Fruit fly (Drosophila melanogaster): Measurements from ENCODE around the gene CG31635.

Gene CG31635

DNA sequence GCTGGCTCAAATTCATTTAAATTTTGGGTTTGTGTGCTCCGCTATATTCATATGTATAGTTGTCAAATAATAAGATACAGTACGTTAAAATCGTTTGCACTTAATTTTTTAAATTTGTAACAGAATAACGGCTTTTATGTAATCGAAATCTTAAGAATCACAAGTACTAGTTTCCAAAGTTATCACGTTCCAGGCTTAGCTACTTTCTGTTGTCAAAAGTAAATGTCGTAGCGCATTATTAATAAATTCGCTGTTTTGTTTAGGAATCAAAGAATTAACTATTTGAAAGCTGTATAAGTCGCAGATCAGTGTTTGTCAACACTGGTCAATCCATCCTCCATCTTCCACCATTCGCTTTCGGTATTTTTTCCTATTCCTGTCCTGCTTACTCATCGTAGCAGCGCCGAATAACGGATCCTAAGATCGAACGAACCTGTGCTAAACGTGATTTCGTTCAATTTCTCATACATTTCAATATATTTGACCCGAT, 14.7 kb upstream of the CG31635 start, which contains the start of the genes CG13771, CG34310 and cup:
Gene CG13771, minus strand, starts transcription at position 51 of the 490 bp plus-strand sequence.
Gene CG34310, plus strand, starts transcription at position 103 of the 490 bp plus-strand sequence.
Gene cup, plus strand, starts transcription at position 103 of the 490 bp plus-strand sequence.
- TF ChIP-seq psq (GFP tag; optimal IDR thresholded peaks at IDR 0.05) (peak; percentile 41), Hr78 (GFP tag; optimal IDR thresholded peaks at IDR 0.05) (no peak)

DNA sequence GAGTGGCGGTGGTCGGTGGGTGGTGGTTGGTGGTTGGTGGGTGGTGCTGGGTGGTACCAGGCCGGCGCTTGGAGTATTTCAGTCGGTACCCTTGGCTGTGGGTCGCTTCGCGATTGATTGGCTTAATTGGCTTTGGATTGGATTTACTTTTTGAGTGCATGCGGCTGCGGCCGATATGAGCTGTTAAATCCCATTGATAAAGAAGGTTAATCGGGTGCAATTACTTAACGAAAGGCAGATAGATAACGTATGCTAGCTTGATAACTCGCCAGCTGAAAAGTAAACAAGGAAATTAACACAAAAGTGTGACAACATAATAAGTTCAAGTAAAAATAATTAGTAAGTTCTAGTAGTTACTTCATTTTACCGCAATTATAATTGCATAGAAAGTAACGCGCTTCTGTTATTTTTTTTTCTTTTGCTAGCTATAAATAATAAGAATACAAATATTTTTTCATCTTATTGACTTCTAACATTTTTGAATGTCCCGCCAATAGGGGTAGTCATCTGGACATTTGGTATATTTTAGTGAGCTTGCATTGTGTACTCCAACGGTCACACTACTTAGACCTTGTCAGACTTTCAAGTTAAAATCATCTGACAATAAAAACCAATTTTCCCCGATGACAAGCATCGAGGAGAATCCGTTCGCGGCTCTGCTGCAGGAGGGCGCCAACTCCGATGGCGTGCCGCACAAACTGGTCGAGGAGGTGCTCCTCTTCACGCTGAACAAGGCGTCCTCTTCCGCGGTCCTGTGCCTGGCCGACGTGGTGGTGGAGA, 9.2 kb upstream of the CG31635 start, which contains the start of the genes CG31636 and Ube4A:
Gene CG31636, minus strand, starts transcription at position 184 of the 780 bp plus-strand sequence.
Gene Ube4A, plus strand, starts transcription at position 549 of the 780 bp plus-strand sequence.
- TF ChIP-seq Dfd (GFP tag; optimal IDR thresholded peaks at IDR 0.05) = no peak
- TF ChIP-seq Rel (GFP tag; optimal IDR thresholded peaks at IDR 0.05) = no peak
- TF ChIP-seq Rel (tag; optimal IDR thresholded peaks at IDR 0.05) = peak; percentile 51
- TF ChIP-seq Vsx2 (GFP tag; optimal IDR thresholded peaks at IDR 0.05; ENCODE audit: partially characterized antibody) = peak; percentile 64

DNA sequence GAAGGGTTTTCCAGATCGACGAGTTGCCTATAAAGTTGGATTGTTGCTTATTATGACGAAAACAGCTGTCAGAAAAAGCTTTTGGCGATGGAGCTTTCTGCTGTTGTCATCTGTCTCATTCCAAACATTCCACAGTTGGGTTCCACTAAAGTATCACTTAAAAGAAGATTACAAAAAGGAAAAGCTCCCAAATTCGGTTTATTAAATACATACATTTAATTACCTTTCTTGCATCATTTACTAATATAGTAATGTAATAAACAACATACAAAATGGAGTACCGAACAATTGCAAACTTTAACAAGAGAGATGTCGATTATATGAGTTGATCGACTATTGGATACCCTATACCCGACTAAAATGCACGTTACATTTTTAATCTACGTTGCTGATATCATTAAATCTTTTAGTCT, 7.4 kb upstream of the CG31635 start, which contains the start of gene CG31633:
Gene CG31633, minus strand, starts transcription at position 58 of the 413 bp plus-strand sequence.
- TF ChIP-seq Hr83 (GFP tag; optimal IDR thresholded peaks at IDR 0.05; ENCODE audit: poor library complexity, severe bottlenecking) = no peak
- TF ChIP-seq dmrt93B (GFP tag; optimal IDR thresholded peaks at IDR 0.05) = no peak
- no peak for TF ChIP-seq Dfd (GFP tag; optimal IDR thresholded peaks at IDR 0.05)
- no peak for TF ChIP-seq dl (GFP tag; optimal IDR thresholded peaks at IDR 0.05; ENCODE audit: insufficient read depth in 1 of 2, partially characterized antibody in 2 of 2)
- TF ChIP-seq N (GFP tag; optimal IDR thresholded peaks at IDR 0.05) = no peak
- no peak for TF ChIP-seq Hnf4 (GFP tag; optimal IDR thresholded peaks at IDR 0.05)
- no peak for TF ChIP-seq brk (GFP tag; optimal IDR thresholded peaks at IDR 0.05)
- no peak for TF ChIP-seq usp (GFP tag; optimal IDR thresholded peaks at IDR 0.05)
- no peak for TF ChIP-seq Hr78 (GFP tag; optimal IDR thresholded peaks at IDR 0.05)
- TF ChIP-seq Sp1 (GFP tag; optimal IDR thresholded peaks at IDR 0.05) = no peak
- TF ChIP-seq tai (GFP tag; optimal IDR thresholded peaks at IDR 0.05) = no peak
- no peak for TF ChIP-seq CrebA (GFP tag; optimal IDR thresholded peaks at IDR 0.05; ENCODE audit: borderline replicate concordance)
- no peak for TF ChIP-seq OdsH (GFP tag; optimal IDR thresholded peaks at IDR 0.05)
- no peak for TF ChIP-seq psq (GFP tag; optimal IDR thresholded peaks at IDR 0.05)

DNA sequence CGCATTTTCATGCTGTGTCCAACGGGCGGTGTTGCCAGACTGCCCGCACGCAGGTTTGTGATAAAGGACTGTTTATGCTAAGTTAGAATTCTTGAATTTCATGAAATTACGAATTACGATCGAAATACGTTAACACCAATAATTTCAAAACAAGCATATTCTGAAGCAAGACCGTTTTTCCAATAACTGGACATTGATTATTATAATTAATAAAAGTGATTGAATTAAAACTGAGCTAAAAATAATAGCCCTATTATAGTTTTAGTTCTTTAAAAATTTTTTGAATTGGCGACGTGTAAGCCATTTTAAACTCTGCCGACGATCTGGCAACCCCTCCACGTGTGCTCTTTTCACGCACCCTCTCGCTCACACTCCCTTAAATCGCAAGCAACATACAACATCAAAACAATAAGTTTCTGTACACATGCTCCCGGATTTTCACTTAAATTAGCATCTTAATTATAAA, 718 bp downstream of the CG31635 start:
- TF ChIP-seq sage (GFP tag; optimal IDR thresholded peaks at IDR 0.05) (no peak), Vsx2 (GFP tag; optimal IDR thresholded peaks at IDR 0.05; ENCODE audit: partially characterized antibody) (no peak), woc (GFP tag; optimal IDR thresholded peaks at IDR 0.05) (peak; percentile 86), Abd-B (GFP tag; optimal IDR thresholded peaks at IDR 0.05) (no peak), Sp1 (GFP tag; optimal IDR thresholded peaks at IDR 0.05) (peak; percentile 90), tai (GFP tag; optimal IDR thresholded peaks at IDR 0.05) (no peak), Hr78 (GFP tag; optimal IDR thresholded peaks at IDR 0.05) (no peak), pan (optimal IDR thresholded peaks at IDR 0.05) (no peak), usp (GFP tag; optimal IDR thresholded peaks at IDR 0.05) (no peak), GATAd (GFP tag; optimal IDR thresholded peaks at IDR 0.05) (peak; percentile 55), fru (GFP tag; optimal IDR thresholded peaks at IDR 0.05) (peak; percentile 93), CG32264 (GFP tag; optimal IDR thresholded peaks at IDR 0.05) (peak; percentile 72), N (GFP tag; optimal IDR thresholded peaks at IDR 0.05) (no peak), Dif (GFP tag; optimal IDR thresholded peaks at IDR 0.05; ENCODE audit: partially characterized antibody) (no peak), HLH106 (tag; optimal IDR thresholded peaks at IDR 0.05) (peak; percentile 93), Hnf4 (GFP tag; optimal IDR thresholded peaks at IDR 0.05) (no peak), jim (GFP tag; optimal IDR thresholded peaks at IDR 0.05) (no peak), dmrt93B (GFP tag; optimal IDR thresholded peaks at IDR 0.05) (no peak), Jra (GFP tag; optimal IDR thresholded peaks at IDR 0.05) (peak; percentile 57), ey (GFP tag; optimal IDR thresholded peaks at IDR 0.05) (peak; percentile 90), brk (GFP tag; optimal IDR thresholded peaks at IDR 0.05) (no peak), Dfd (GFP tag; optimal IDR thresholded peaks at IDR 0.05) (no peak), Hr83 (GFP tag; optimal IDR thresholded peaks at IDR 0.05; ENCODE audit: poor library complexity, severe bottlenecking) (no peak), dl (GFP tag; optimal IDR thresholded peaks at IDR 0.05; ENCODE audit: insufficient read depth in 1 of 2, partially characterized antibody in 2 of 2) (no peak), Rel (GFP tag; optimal IDR thresholded peaks at IDR 0.05) (peak; percentile 72), Rel (tag; optimal IDR thresholded peaks at IDR 0.05) (peak; percentile 69), rgr (GFP tag; optimal IDR thresholded peaks at IDR 0.05) (peak; percentile 95), Myc (optimal IDR thresholded peaks at IDR 0.05) (no peak), OdsH (GFP tag; optimal IDR thresholded peaks at IDR 0.05) (peak; percentile 92), br (GFP tag; optimal IDR thresholded peaks at IDR 0.05) (peak; percentile 93), CrebA (GFP tag; optimal IDR thresholded peaks at IDR 0.05; ENCODE audit: borderline replicate concordance) (no peak), lola (GFP tag; optimal IDR thresholded peaks at IDR 0.05) (no peak), dsf (GFP tag; optimal IDR thresholded peaks at IDR 0.05; ENCODE audit: borderline replicate concordance) (peak; percentile 42), psq (GFP tag; optimal IDR thresholded peaks at IDR 0.05) (peak; percentile 88), sv (GFP tag; optimal IDR thresholded peaks at IDR 0.05) (peak; percentile 95), Mio (GFP tag; optimal IDR thresholded peaks at IDR 0.05) (peak; percentile 35), foxo (GFP tag; optimal IDR thresholded peaks at IDR 0.05) (peak in 1 of 2 experiments; percentile 96), h (GFP tag; optimal IDR thresholded peaks at IDR 0.05) (peak; percentile 94)

Data from whole organism, wandering third instar larva.